Worm (Caenorhabditis elegans): ENCODE results near the gene R05G6.3.

The R05G6.3 gene

ce11 chrIV:7505866-7506488, 10.4 kb upstream of the R05G6.3 start (continued):
- TF ChIP-seq mxl-1 (tag; optimal IDR thresholded peaks at IDR 0.05) (peak; percentile 39), let-607 (tag; optimal IDR thresholded peaks at IDR 0.05) (no peak), Y95B8A.8 (GFP tag; IDR thresholded peaks at IDR 0.05) (peak; percentile 73), hmg-1.2 (GFP tag; IDR thresholded peaks at IDR 0.05) (peak; percentile 50), gei-17 (GFP tag; optimal IDR thresholded peaks at IDR 0.05) (no peak), tlf-1 (GFP tag; optimal IDR thresholded peaks at IDR 0.05) (peak; percentile 77), hmg-20 (GFP tag; IDR thresholded peaks at IDR 0.05) (no peak), dox-1 (GFP tag; IDR thresholded peaks at IDR 0.05) (no peak), nhr-27 (tag; optimal IDR thresholded peaks at IDR 0.05) (peak; percentile 54), attf-5 (GFP tag; optimal IDR thresholded peaks at IDR 0.05) (peak; percentile 1), nhr-179 (tag; optimal IDR thresholded peaks at IDR 0.05) (no peak), mcd-1 (GFP tag; IDR thresholded peaks at IDR 0.05) (no peak; the same call in none of the 2 replicates), lin-40 (tag; optimal IDR thresholded peaks at IDR 0.05) (peak; percentile 35), B0336.3 (GFP tag; IDR thresholded peaks at IDR 0.05) (peak; percentile 86), efl-1 (GFP tag; optimal IDR thresholded peaks at IDR 0.05) (no peak), K12H6.12 (tag; optimal IDR thresholded peaks at IDR 0.05) (no peak), Y53G8AR.9 (GFP tag; conservative IDR thresholded peaks at IDR 0.05) (peak; percentile 88), sdz-38 (tag; optimal IDR thresholded peaks at IDR 0.05) (no peak), sptf-2 (GFP tag; optimal IDR thresholded peaks at IDR 0.05) (no peak), mel-28 (tag; optimal IDR thresholded peaks at IDR 0.05; ENCODE audit: borderline replicate concordance) (no peak), T07F8.4 (tag; optimal IDR thresholded peaks at IDR 0.05) (no peak), ztf-18 (tag; optimal IDR thresholded peaks at IDR 0.05) (no peak), pbrm-1 (GFP tag; IDR thresholded peaks at IDR 0.05) (peak; percentile 61; the same call in 1 of the 2 replicates), egrh-3 (GFP tag; IDR thresholded peaks at IDR 0.05) (no peak), F37B4.10 (GFP tag; IDR thresholded peaks at IDR 0.05) (no peak), lir-1 (GFP tag; conservative IDR thresholded peaks at IDR 0.05) (peak; percentile 19; the same call in 1 of the 2 replicates), nfya-2 (GFP tag; IDR thresholded peaks at IDR 0.05) (no peak), snpc-1.1 (tag; optimal IDR thresholded peaks at IDR 0.05; ENCODE audit: insufficient read depth) (no peak), Y56A3A.18 (GFP tag; IDR thresholded peaks at IDR 0.05) (0 out of 2 replicates have a peak, but pooled peaks have one; percentile 21), lin-54 (GFP tag; optimal IDR thresholded peaks at IDR 0.05) (peak; percentile 49), let-526 (GFP tag; IDR thresholded peaks at IDR 0.05) (peak; percentile 19; the same call in 1 of the 2 replicates), nhr-120 (GFP tag; IDR thresholded peaks at IDR 0.05) (no peak), ceh-79 (tag; optimal IDR thresholded peaks at IDR 0.05) (no peak), him-1 (tag; optimal IDR thresholded peaks at IDR 0.05) (peak; percentile 3), akir-1 (GFP tag; optimal IDR thresholded peaks at IDR 0.05) (no peak), die-1 (tag; optimal IDR thresholded peaks at IDR 0.05) (no peak), ceh-27 (GFP tag; optimal IDR thresholded peaks at IDR 0.05) (no peak), lin-26 (GFP tag; IDR thresholded peaks at IDR 0.05) (peak; percentile 55; the same call in 1 of the 2 replicates), F23B12.7 (tag; optimal IDR thresholded peaks at IDR 0.05; ENCODE audit: insufficient read depth) (no peak), zfh-2 (GFP tag; conservative IDR thresholded peaks at IDR 0.05) (no peak), B0035.1 (tag; optimal IDR thresholded peaks at IDR 0.05) (peak; percentile 10), C17E4.6 (GFP tag; IDR thresholded peaks at IDR 0.05) (no peak), D2030.7 (GFP tag; IDR thresholded peaks at IDR 0.05) (peak; percentile 34; the same call in 1 of the 2 replicates), nhr-80 (tag; optimal IDR thresholded peaks at IDR 0.05) (no peak), ets-4 (GFP tag; optimal IDR thresholded peaks at IDR 0.05) (no peak), bed-2 (GFP tag; IDR thresholded peaks at IDR 0.05) (no peak), fkh-3 (tag; optimal IDR thresholded peaks at IDR 0.05) (no peak), nhr-90 (tag; optimal IDR thresholded peaks at IDR 0.05) (peak; percentile 38)
